Fruit fly (Drosophila melanogaster) whole organism, embryonic: Measurements from ENCODE around the gene crq.

Experiments
- Adf1 ChIP-seq: fragments of 200-800 bp; sonication (Bioruptor generic); IDR thresholded peaks from 2 replicates; pipeline ENCODE4 v1.3.6; 2022; ENCODE audit warnings: missing biosample characterization, missing genetic modification characterization
- Atf3 ChIP-seq: fragments of 200-800 bp; sonication (Bioruptor generic); optimal IDR thresholded peaks from 3 replicates; lab custom pipeline; 2016; ENCODE audit warnings: missing biosample characterization, missing genetic modification characterization
- CG10274 ChIP-seq: fragments of 200-800 bp; sonication (Bioruptor generic); optimal IDR thresholded peaks from 3 replicates; lab custom pipeline; 2017; ENCODE audit warnings: missing biosample characterization, mild to moderate bottlenecking, missing genetic modification characterization
- CG10431 ChIP-seq: fragments of 200-800 bp; sonication (Bioruptor generic); optimal IDR thresholded peaks from 3 replicates; lab custom pipeline; 2018; ENCODE audit warnings: missing biosample characterization, mild to moderate bottlenecking, missing genetic modification characterization
- CG10979 ChIP-seq: fragments of 200-800 bp; sonication (Bioruptor generic); optimal IDR thresholded peaks from 2 replicates; lab custom pipeline; 2018; ENCODE audit warnings: missing biosample characterization, mild to moderate bottlenecking, missing genetic modification characterization, moderate library complexity
- CG14050 ChIP-seq: fragments of 200-800 bp; sonication (Bioruptor generic); IDR thresholded peaks from 3 replicates; pipeline ENCODE4 v1.3.6; 2022; ENCODE audit warnings: missing biosample characterization, missing genetic modification characterization
- CG15696 ChIP-seq: fragments of 200-800 bp; sonication (Bioruptor generic); optimal IDR thresholded peaks from 2 replicates; lab custom pipeline; 2019; ENCODE audit warnings: missing biosample characterization, mild to moderate bottlenecking, missing genetic modification characterization, moderate library complexity
- CG17186 ChIP-seq: fragments of 200-800 bp; sonication (Bioruptor generic); optimal IDR thresholded peaks from 3 replicates; lab custom pipeline; 2017; ENCODE audit warnings: missing biosample characterization, missing genetic modification reagents, missing genetic modification characterization
- CG17361 ChIP-seq: fragments of 200-800 bp; sonication (Bioruptor generic); IDR thresholded peaks from 3 replicates; pipeline ENCODE4 v1.3.6; 2022; ENCODE audit warnings: missing biosample characterization, missing genetic modification characterization
- CG18262 ChIP-seq: fragments of 200-800 bp; optimal IDR thresholded peaks from 3 replicates; lab custom pipeline; 2019; ENCODE audit warnings: missing biosample characterization, mild to moderate bottlenecking, missing genetic modification characterization, moderate library complexity
- CG18476 ChIP-seq: fragments of 200-800 bp; sonication (Bioruptor generic); optimal IDR thresholded peaks from 2 replicates; lab custom pipeline; 2016; ENCODE audit warnings: missing biosample characterization, mild to moderate bottlenecking, missing genetic modification characterization
- CG2116 ChIP-seq: fragments of 200-800 bp; sonication (Bioruptor generic); optimal IDR thresholded peaks from 3 replicates; lab custom pipeline; 2018; ENCODE audit warnings: missing biosample characterization, mild to moderate bottlenecking, missing genetic modification characterization
- CG2129 ChIP-seq: fragments of 200-800 bp; sonication (Bioruptor generic); IDR thresholded peaks from 2 replicates; pipeline ENCODE4 v1.3.6; 2022; ENCODE audit warnings: missing biosample characterization, missing genetic modification characterization; ENCODE audit not compliant: partially characterized antibody
- CG2678 ChIP-seq: fragments of 200-800 bp; sonication (Bioruptor generic); optimal IDR thresholded peaks from 3 replicates; lab custom pipeline; 2019; ENCODE audit warnings: missing biosample characterization, mild to moderate bottlenecking, missing genetic modification characterization, moderate library complexity
- CG2875 ChIP-seq: fragments of 200-800 bp; sonication (Bioruptor generic); optimal IDR thresholded peaks from 2 replicates; lab custom pipeline; 2017; ENCODE audit warnings: missing biosample characterization, mild to moderate bottlenecking, missing genetic modification characterization, missing genetic modification reagents
- CG31388 ChIP-seq: fragments of 200-800 bp; sonication (Bioruptor generic); optimal IDR thresholded peaks from 2 replicates; lab custom pipeline; 2016; ENCODE audit warnings: missing biosample characterization, missing genetic modification characterization
- CG43689 ChIP-seq: fragments of 200-800 bp; sonication (Bioruptor generic); IDR thresholded peaks from 2 replicates; pipeline ENCODE4 v1.3.6; 2022; ENCODE audit warnings: missing biosample characterization, missing genetic modification characterization
- CG8388 ChIP-seq: fragments of 200-800 bp; sonication (Bioruptor generic); optimal IDR thresholded peaks from 2 replicates; lab custom pipeline; 2019; ENCODE audit warnings: missing biosample characterization, mild to moderate bottlenecking, missing genetic modification characterization, moderate library complexity
- CG9876 ChIP-seq: fragments of 200-800 bp; sonication (Bioruptor generic); optimal IDR thresholded peaks from 2 replicates; lab custom pipeline; 2016; ENCODE audit warnings: missing biosample characterization, missing genetic modification characterization
- D ChIP-seq, 2 experiments: fragments of 200-800 bp in 1 of 2; fragments of >200 bp in 1 of 2; sonication (Bioruptor generic) in 1 of 2; optimal IDR thresholded peaks; 2 replicates in 1 of 2; 3 replicates in 1 of 2; lab custom pipeline; 2017; ENCODE audit warnings: mild to moderate bottlenecking in 1 of 2, missing biosample characterization in 1 of 2, missing genetic modification characterization in 1 of 2, missing genetic modification reagents in 1 of 2
- Deaf1 ChIP-seq: fragments of 200-800 bp; optimal IDR thresholded peaks from 3 replicates; lab custom pipeline; 2019; ENCODE audit warnings: missing biosample characterization, mild to moderate bottlenecking, missing genetic modification characterization, moderate library complexity
- Elba2 ChIP-seq: fragments of 200-800 bp; sonication (Bioruptor generic); optimal IDR thresholded peaks from 3 replicates; lab custom pipeline; 2016; ENCODE audit warnings: missing biosample characterization, missing genetic modification characterization
- Gug ChIP-seq: fragments of 200-800 bp; sonication (Bioruptor generic); IDR thresholded peaks from 4 replicates; pipeline ENCODE4 v1.3.6; 2022; ENCODE audit warnings: missing biosample characterization, missing genetic modification characterization
- Hand ChIP-seq: fragments of 200-800 bp; sonication (Bioruptor generic); optimal IDR thresholded peaks from 2 replicates; lab custom pipeline; 2017; ENCODE audit warnings: mild to moderate bottlenecking, missing biosample characterization, missing genetic modification reagents, missing genetic modification characterization
- HmgD ChIP-seq: fragments of 200-800 bp; sonication (Bioruptor generic); optimal IDR thresholded peaks from 3 replicates; lab custom pipeline; 2016; ENCODE audit warnings: missing biosample characterization, missing genetic modification characterization
- Lim3 ChIP-seq: fragments of 200-800 bp; sonication (Bioruptor generic); IDR thresholded peaks from 2 replicates; pipeline ENCODE4 v1.3.6; 2022; ENCODE audit warnings: missing biosample characterization, missing genetic modification characterization
- Mes4 ChIP-seq: fragments of 200-800 bp; sonication (Bioruptor generic); optimal IDR thresholded peaks from 2 replicates; lab custom pipeline; 2016; ENCODE audit warnings: missing biosample characterization, missing genetic modification characterization
- NfI ChIP-seq: fragments of 200-800 bp; sonication (Bioruptor generic); optimal IDR thresholded peaks from 3 replicates; lab custom pipeline; 2018; ENCODE audit warnings: missing biosample characterization, mild to moderate bottlenecking, missing genetic modification characterization, moderate library complexity
- Usf ChIP-seq: fragments of 200-800 bp; sonication (Bioruptor generic); optimal IDR thresholded peaks from 2 replicates; lab custom pipeline; 2017; ENCODE audit warnings: missing genotype, missing biosample characterization, missing genetic modification characterization
- Xbp1 ChIP-seq: fragments of 200-800 bp; sonication (Bioruptor generic); optimal IDR thresholded peaks from 3 replicates; lab custom pipeline; 2016; ENCODE audit warnings: missing biosample characterization, mild to moderate bottlenecking, missing genetic modification characterization
- YL-1 ChIP-seq: fragments of 200-800 bp; sonication (Bioruptor generic); optimal IDR thresholded peaks from 3 replicates; lab custom pipeline; 2017; ENCODE audit warnings: missing biosample characterization, mild to moderate bottlenecking, missing genetic modification characterization
- ac ChIP-seq: fragments of 200-800 bp; sonication (Bioruptor generic); optimal IDR thresholded peaks from 3 replicates; lab custom pipeline; 2017; ENCODE audit warnings: missing biosample characterization, mild to moderate bottlenecking, missing genetic modification characterization
- ara ChIP-seq: fragments of 200-800 bp; sonication (Bioruptor generic); IDR thresholded peaks from 2 replicates; pipeline ENCODE4 v1.3.6; 2022; ENCODE audit warnings: missing biosample characterization, missing genetic modification characterization
- bowl ChIP-seq: fragments of 200-800 bp; sonication (Bioruptor generic); IDR thresholded peaks from 2 replicates; pipeline ENCODE4 v1.3.6; 2022; ENCODE audit warnings: missing biosample characterization, missing genetic modification characterization
- cas ChIP-seq: fragments of 200-800 bp; sonication (Bioruptor generic); IDR thresholded peaks from 2 replicates; pipeline ENCODE4 v1.3.6; 2022; ENCODE audit warnings: missing biosample characterization, missing genetic modification characterization
- cg ChIP-seq: fragments of 200-800 bp; sonication (Bioruptor generic); optimal IDR thresholded peaks from 3 replicates; lab custom pipeline; 2019; ENCODE audit warnings: missing biosample characterization, mild to moderate bottlenecking, missing genetic modification characterization, moderate library complexity
- crc ChIP-seq: fragments of 200-800 bp; sonication (Bioruptor generic); optimal IDR thresholded peaks from 2 replicates; lab custom pipeline; 2016; ENCODE audit warnings: missing biosample characterization, missing genetic modification characterization
- dmrt11E ChIP-seq: fragments of 200-800 bp; sonication (Bioruptor generic); optimal IDR thresholded peaks from 3 replicates; lab custom pipeline; 2018; ENCODE audit warnings: missing biosample characterization, mild to moderate bottlenecking, missing genetic modification characterization, moderate library complexity
- emc ChIP-seq: fragments of 200-800 bp; sonication (Bioruptor generic); optimal IDR thresholded peaks from 2 replicates; lab custom pipeline; 2016; ENCODE audit warnings: missing biosample characterization, missing genetic modification characterization
- gce ChIP-seq: fragments of 200-800 bp; sonication (Bioruptor generic); IDR thresholded peaks from 3 replicates; pipeline ENCODE4 v1.3.6; 2022; ENCODE audit warnings: missing biosample characterization, missing genetic modification characterization
- lilli ChIP-seq: fragments of 200-800 bp; sonication (Bioruptor generic); optimal IDR thresholded peaks from 3 replicates; lab custom pipeline; 2016; ENCODE audit warnings: missing biosample characterization, missing genetic modification characterization
- pfk ChIP-seq: fragments of 200-800 bp; sonication (Bioruptor generic); optimal IDR thresholded peaks from 2 replicates; lab custom pipeline; 2018; ENCODE audit warnings: missing biosample characterization, mild to moderate bottlenecking, missing genetic modification characterization, moderate library complexity
- pum ChIP-seq: fragments of 200-800 bp; sonication (Bioruptor generic); optimal IDR thresholded peaks from 2 replicates; lab custom pipeline; 2016; ENCODE audit warnings: missing biosample characterization, missing genetic modification characterization
- sob ChIP-seq: fragments of 200-800 bp; sonication (Bioruptor generic); IDR thresholded peaks from 2 replicates; pipeline ENCODE4 v1.3.6; 2022; ENCODE audit warnings: missing biosample characterization, missing genetic modification characterization
- tin ChIP-seq: fragments of 200-800 bp; sonication (Bioruptor generic); optimal IDR thresholded peaks from 3 replicates; lab custom pipeline; 2016; ENCODE audit warnings: missing biosample characterization, missing genetic modification characterization
- tio ChIP-seq: fragments of 200-800 bp; sonication (Bioruptor generic); optimal IDR thresholded peaks from 2 replicates; lab custom pipeline; 2017; ENCODE audit warnings: missing biosample characterization, missing genetic modification characterization, inconsistent platforms
- toy ChIP-seq: fragments of 200-800 bp; sonication (Bioruptor generic); IDR thresholded peaks from 2 replicates; pipeline ENCODE4 v1.3.6; 2022; ENCODE audit warnings: missing biosample characterization, missing genetic modification characterization
- vnd ChIP-seq: fragments of 200-800 bp; sonication (Bioruptor generic); IDR thresholded peaks from 3 replicates; pipeline ENCODE4 v1.3.6; 2022; ENCODE audit warnings: missing biosample characterization, missing genetic modification characterization; ENCODE audit not compliant: partially characterized antibody
- zfh2 ChIP-seq: fragments of 200-800 bp; sonication (Bioruptor generic); optimal IDR thresholded peaks from 2 replicates; lab custom pipeline; 2016; ENCODE audit warnings: missing biosample characterization, missing genetic modification characterization

crq gene

dm6 chr2L:414593-415399 is 38.0 kb downstream of the crq start, which contains the start of the genes AP-2alpha and ebi (continued):
- TF ChIP-seq dmrt11E (tag; lab: Kevin White, UChicago) (peak; percentile 84), Hand (GFP tag; lab: Kevin White, UChicago) (peak; percentile 58), sob (peak; percentile 88), ac (GFP tag; lab: Kevin White, UChicago) (peak; percentile 14), pfk (GFP tag; lab: Kevin White, UChicago) (peak; percentile 31), CG2116 (peak; percentile 83), D (optimal IDR thresholded peaks at IDR 0.05; lab: Kevin White, UChicago) (no peak), D (GFP tag; optimal IDR thresholded peaks at IDR 0.05; lab: Kevin White, UChicago) (peak; percentile 80), Lim3 (GFP tag; lab: Robert Waterston, UW) (peak; percentile 76), CG17361 (GFP tag; lab: Robert Waterston, UW) (peak; percentile 92), CG18476 (GFP tag; lab: Kevin White, UChicago) (peak; percentile 73), NfI (GFP tag; lab: Kevin White, UChicago) (peak; percentile 83), CG18262 (tag; lab: Kevin White, UChicago) (peak; percentile 79), bowl (no peak), lilli (GFP tag; lab: Kevin White, UChicago) (peak; percentile 92), CG10979 (tag; lab: Kevin White, UChicago) (peak; percentile 76), CG17186 (GFP tag; lab: Kevin White, UChicago) (peak; percentile 91), CG10431 (GFP tag; lab: Kevin White, UChicago) (peak; percentile 70), CG8388 (GFP tag; lab: Kevin White, UChicago) (peak; percentile 68), CG10274 (GFP tag; lab: Kevin White, UChicago) (peak; percentile 63), CG2678 (peak; percentile 86), emc (GFP tag; lab: Kevin White, UChicago) (peak; percentile 80), ara (GFP tag; lab: Robert Waterston, UW) (peak; percentile 80), CG43689 (GFP tag; lab: Robert Waterston, UW) (peak; percentile 63; the same call in 1 of the 2 replicates), CG15696 (peak; percentile 83), CG9876 (peak; percentile 95), Usf (GFP tag; lab: Kevin White, UChicago) (peak; percentile 77), zfh2 (GFP tag; lab: Kevin White, UChicago) (peak; percentile 96), Gug (GFP tag; lab: Robert Waterston, UW) (peak; percentile 92), cg (GFP tag; lab: Kevin White, UChicago) (no peak), Xbp1 (peak; percentile 94), cas (GFP tag; lab: Robert Waterston, UW) (peak; percentile 75; the same call in 1 of the 2 replicates), Adf1 (GFP tag; lab: Robert Waterston, UW) (peak; percentile 67), CG14050 (GFP tag; lab: Robert Waterston, UW) (peak; percentile 73), crc (GFP tag; lab: Kevin White, UChicago) (peak; percentile 61), vnd (GFP tag; lab: Robert Waterston, UW) (no peak), Deaf1 (tag; lab: Kevin White, UChicago) (no peak), tio (GFP tag; lab: Kevin White, UChicago) (no peak), gce (peak; percentile 63; the same call in 2 of the 3 replicates), Elba2 (peak; percentile 63), HmgD (GFP tag; lab: Kevin White, UChicago) (peak; percentile 97), Atf3 (GFP tag; lab: Kevin White, UChicago) (peak; percentile 93), toy (GFP tag; lab: Robert Waterston, UW) (no peak), CG2129 (GFP tag; lab: Robert Waterston, UW) (no peak), Mes4 (peak; percentile 91), CG31388 (GFP tag; lab: Kevin White, UChicago) (peak; percentile 47), pum (GFP tag; lab: Kevin White, UChicago) (peak; percentile 96), YL-1 (GFP tag; lab: Kevin White, UChicago) (peak; percentile 91), tin (peak; percentile 89), CG2875 (peak; percentile 33)
